Worm (Caenorhabditis elegans): ENCODE results near the gene srw-17.

Gene srw-17

ce11 chrV:15290995-15291394 is 14.2 kb upstream of the srw-17 start, which contains the start of gene cyp-34A2:
cyp-34A2 (minus strand) TSS chrV:15291095.
- TF ChIP-seq unc-55 (GFP tag; optimal IDR thresholded peaks at IDR 0.05) (no peak), nhr-10 (tag; optimal IDR thresholded peaks at IDR 0.05) (no peak), ZK546.5 (tag; optimal IDR thresholded peaks at IDR 0.05) (no peak), elt-3 (tag; optimal IDR thresholded peaks at IDR 0.05) (no peak)

DNA sequence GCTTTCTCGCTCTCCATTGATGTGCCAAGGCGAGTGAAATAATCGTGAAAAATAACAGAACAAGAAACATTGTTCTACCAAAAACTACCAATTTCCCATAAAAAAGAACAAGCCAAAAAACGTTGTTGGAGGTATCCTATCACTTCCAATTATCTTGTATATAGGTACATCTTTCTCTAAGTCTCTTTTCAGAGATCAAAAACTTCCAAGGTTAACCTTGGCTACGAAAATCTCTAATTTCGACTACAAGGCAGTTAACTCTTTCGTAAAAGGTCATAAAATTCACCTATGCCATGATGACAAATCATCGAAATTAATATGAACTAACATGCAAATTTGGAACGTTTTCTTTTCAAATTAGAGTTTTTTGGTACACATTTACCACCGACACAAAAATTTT is 11.0 kb upstream of the srw-17 start, which contains the start of gene cyp-34A1:
TSS of gene cyp-34A1 (minus strand) at position 101 of the 400 bp plus-strand sequence.
- no peak for TF ChIP-seq gmeb-1 (tag; optimal IDR thresholded peaks at IDR 0.05)
- no peak for TF ChIP-seq elt-3 (tag; optimal IDR thresholded peaks at IDR 0.05)
- TF ChIP-seq unc-39 (tag; optimal IDR thresholded peaks at IDR 0.05), result no peak
- no peak for TF ChIP-seq ceh-16 (tag; optimal IDR thresholded peaks at IDR 0.05)
- no peak for TF ChIP-seq nhr-77 (tag; optimal IDR thresholded peaks at IDR 0.05)
- TF ChIP-seq unc-62 (GFP tag; optimal IDR thresholded peaks at IDR 0.05), result no peak
- no peak for TF ChIP-seq lin-13 (GFP tag; optimal IDR thresholded peaks at IDR 0.05)
- TF ChIP-seq aly-2 (tag; optimal IDR thresholded peaks at IDR 0.05), result no peak
- TF ChIP-seq nhr-11 (tag; optimal IDR thresholded peaks at IDR 0.05), result no peak
- TF ChIP-seq sma-3 (GFP tag; optimal IDR thresholded peaks at IDR 0.05), result no peak
- TF ChIP-seq alr-1 (tag; optimal IDR thresholded peaks at IDR 0.05), result no peak
- no peak for TF ChIP-seq elt-1 (tag; optimal IDR thresholded peaks at IDR 0.05)
- TF ChIP-seq ztf-4 (tag; optimal IDR thresholded peaks at IDR 0.05), result no peak
- TF ChIP-seq snpc-4 (tag; optimal IDR thresholded peaks at IDR 0.05), result no peak
- no peak for TF ChIP-seq sem-4 (tag; optimal IDR thresholded peaks at IDR 0.05)
- no peak for TF ChIP-seq lsy-2 (tag; optimal IDR thresholded peaks at IDR 0.05)
- TF ChIP-seq zag-1 (tag; optimal IDR thresholded peaks at IDR 0.05), result no peak

ce11 chrV:15285984-15286383 is 9.2 kb upstream of the srw-17 start:
- TF ChIP-seq sma-9 (GFP tag; optimal IDR thresholded peaks at IDR 0.05), result peak; percentile 51
- no peak for TF ChIP-seq sma-9 (tag; optimal IDR thresholded peaks at IDR 0.05)
- TF ChIP-seq skn-1 (tag; optimal IDR thresholded peaks at IDR 0.05), result no peak
- no peak for TF ChIP-seq crh-2 (tag; optimal IDR thresholded peaks at IDR 0.05)
- no peak for TF ChIP-seq blmp-1 (tag; optimal IDR thresholded peaks at IDR 0.05; ENCODE audit: insufficient read depth)
- no peak for TF ChIP-seq ztf-4 (tag; optimal IDR thresholded peaks at IDR 0.05)
- no peak for TF ChIP-seq nhr-12 (tag; optimal IDR thresholded peaks at IDR 0.05)

DNA sequence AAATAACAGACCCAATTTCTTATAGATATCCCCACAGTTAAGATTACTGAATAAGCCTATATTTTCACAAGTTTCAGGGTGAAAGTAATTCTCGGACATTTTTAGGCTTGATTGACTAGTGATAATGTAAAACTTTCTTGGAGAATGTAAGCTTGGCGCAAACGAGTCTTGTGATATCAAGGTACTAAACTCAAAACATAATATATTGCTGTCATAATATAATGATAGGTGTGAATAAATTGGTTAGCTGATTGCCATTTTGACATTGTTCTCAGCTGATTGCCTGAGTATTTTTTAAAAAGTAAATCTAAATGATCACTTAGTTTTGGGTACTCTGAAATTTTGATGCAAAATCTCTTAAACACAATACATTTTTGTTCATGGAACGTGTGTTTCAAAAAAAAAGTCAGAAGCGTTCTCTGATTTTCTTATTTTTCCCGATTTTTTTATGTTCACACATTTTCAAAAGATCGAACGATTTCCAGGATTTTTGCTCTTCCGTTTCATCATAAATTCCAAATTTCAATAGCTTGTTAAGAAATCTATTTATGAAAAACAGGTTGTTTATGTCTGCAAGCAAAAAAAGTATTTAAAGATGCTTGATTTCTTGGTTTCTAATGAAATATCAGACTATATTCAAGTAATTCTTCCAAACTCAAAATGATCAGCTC is 4.6 kb upstream of the srw-17 start, which contains the start of the genes srw-19 and srx-51:
TSS of gene srw-19 (minus strand) at position 101 of the 671 bp plus-strand sequence.
TSS of gene srx-51 (plus strand) at position 621 of the 671 bp plus-strand sequence.
- no peak for TF ChIP-seq nhr-25 (tag; optimal IDR thresholded peaks at IDR 0.05)
- TF ChIP-seq alr-1 (tag; optimal IDR thresholded peaks at IDR 0.05), result no peak
- TF ChIP-seq nhr-77 (tag; optimal IDR thresholded peaks at IDR 0.05), result no peak
- TF ChIP-seq ztf-11 (tag; optimal IDR thresholded peaks at IDR 0.05), result no peak
- no peak for TF ChIP-seq nhr-237 (tag; optimal IDR thresholded peaks at IDR 0.05)
- no peak for TF ChIP-seq sma-9 (GFP tag; optimal IDR thresholded peaks at IDR 0.05)
- TF ChIP-seq sma-9 (tag; optimal IDR thresholded peaks at IDR 0.05), result no peak
- no peak for TF ChIP-seq mab-5 (tag; optimal IDR thresholded peaks at IDR 0.05)
- no peak for TF ChIP-seq gmeb-1 (tag; optimal IDR thresholded peaks at IDR 0.05)
- no peak for TF ChIP-seq elt-3 (tag; optimal IDR thresholded peaks at IDR 0.05)
- TF ChIP-seq fos-1 (tag; optimal IDR thresholded peaks at IDR 0.05), result no peak
- no peak for TF ChIP-seq skn-1 (tag; optimal IDR thresholded peaks at IDR 0.05)

DNA sequence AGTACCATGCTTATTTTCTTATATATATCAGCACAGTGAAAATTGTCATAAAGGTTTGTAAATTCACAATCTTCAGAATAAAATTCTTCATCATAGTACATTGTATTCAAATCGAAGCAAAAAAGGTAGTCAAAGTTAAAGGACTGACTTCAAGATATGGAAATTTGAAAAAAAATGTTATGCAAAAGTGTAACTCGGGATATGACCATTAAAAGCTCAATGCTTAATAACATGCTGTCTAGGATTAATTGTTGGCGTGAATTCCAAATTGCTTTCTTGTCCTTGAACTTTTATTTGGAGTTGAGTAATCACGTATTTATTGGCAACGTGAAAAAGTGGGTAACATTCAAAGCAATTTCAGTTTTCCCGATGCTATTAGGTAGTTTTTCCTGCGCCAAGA is 2.1 kb downstream of the srw-17 start, which contains the start of gene srw-16:
TSS of gene srw-16 (minus strand) at position 101 of the 400 bp plus-strand sequence.
- TF ChIP-seq nhr-237 (tag; optimal IDR thresholded peaks at IDR 0.05) (no peak), mdl-1 (tag; optimal IDR thresholded peaks at IDR 0.05) (no peak), unc-55 (GFP tag; optimal IDR thresholded peaks at IDR 0.05) (no peak), elt-3 (tag; optimal IDR thresholded peaks at IDR 0.05) (no peak)

ce11 chrV:15272263-15272662 is 4.6 kb downstream of the srw-17 start, which contains the start of gene T10H4.4:
T10H4.4 (minus strand) TSS chrV:15272363.
- TF ChIP-seq dmd-4 (tag; optimal IDR thresholded peaks at IDR 0.05) (no peak), lin-11 (tag; optimal IDR thresholded peaks at IDR 0.05) (no peak), nhr-6 (tag; optimal IDR thresholded peaks at IDR 0.05) (no peak), nhr-237 (tag; optimal IDR thresholded peaks at IDR 0.05) (no peak), nhr-77 (tag; optimal IDR thresholded peaks at IDR 0.05) (no peak)
